Fruit fly (Drosophila melanogaster): ENCODE measurements around the gene Pex14.

DNA sequence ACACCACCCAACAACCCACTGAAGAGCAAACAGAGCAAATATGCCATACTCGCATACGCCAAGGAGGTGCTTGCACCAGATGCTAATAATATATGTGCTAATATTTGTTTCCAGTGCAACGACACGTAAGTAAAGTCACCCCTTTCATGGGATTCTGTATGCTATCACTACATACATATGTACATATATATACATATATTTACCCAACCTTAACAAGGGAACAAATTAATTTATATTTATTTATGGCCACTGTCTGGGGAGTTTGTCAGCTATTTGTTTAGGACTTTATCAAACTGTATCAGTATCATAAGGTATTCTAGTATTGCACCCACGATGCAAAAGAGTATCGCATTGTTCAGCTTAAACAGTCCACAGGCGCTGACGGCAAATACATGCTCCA is 41.3 kb upstream of the Pex14 start:
- TF ChIP-seq insv (optimal IDR thresholded peaks at IDR 0.05) (no peak), h (optimal IDR thresholded peaks at IDR 0.05) (no peak), psq (optimal IDR thresholded peaks at IDR 0.05) (no peak), Sin3A (optimal IDR thresholded peaks at IDR 0.05) (no peak), ttk (optimal IDR thresholded peaks at IDR 0.05) (no peak), Myc (optimal IDR thresholded peaks at IDR 0.05) (no peak)

Data from Kc167 (cell line).